Fruit fly (Drosophila melanogaster): ENCODE data around the gene CG42238.
A peak's percentile ranks its signal among the peaks of the same experiment; 100 is the strongest.

Gene CG42238

DNA sequence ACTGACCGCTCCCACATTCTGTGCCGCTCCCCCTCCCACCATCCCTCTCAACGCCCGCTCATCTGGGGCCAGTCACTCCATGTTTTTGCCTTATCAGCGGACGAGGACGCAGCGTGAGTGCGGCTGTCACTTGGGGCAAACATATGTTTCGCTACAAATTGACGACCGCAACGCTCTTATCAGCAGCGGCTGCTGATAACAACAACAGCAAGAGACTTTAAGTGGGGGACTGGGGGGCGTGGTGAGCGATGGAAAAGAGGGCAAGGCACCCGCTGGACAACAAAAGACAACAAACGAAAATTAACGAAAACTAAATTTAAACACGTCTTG, 115.9 kb downstream of the CG42238 start (continued):
- TF ChIP-seq Dad (GFP tag; optimal IDR thresholded peaks at IDR 0.05) (no peak), nerfin-2 (GFP tag; IDR thresholded peaks at IDR 0.05; ENCODE audit: partially characterized antibody) (no peak), prd (optimal IDR thresholded peaks at IDR 0.05) (no peak), prd (GFP tag; IDR thresholded peaks at IDR 0.05) (no peak), corto (GFP tag; optimal IDR thresholded peaks at IDR 0.05) (no peak), CG9797 (GFP tag; optimal IDR thresholded peaks at IDR 0.05) (no peak), otp (GFP tag; IDR thresholded peaks at IDR 0.05) (no peak), CG33213 (GFP tag; optimal IDR thresholded peaks at IDR 0.05) (no peak), Ssrp (tag; optimal IDR thresholded peaks at IDR 0.05) (no peak), CG10462 (GFP tag; optimal IDR thresholded peaks at IDR 0.05) (no peak), salm (tag; optimal IDR thresholded peaks at IDR 0.05) (no peak), CG4360 (GFP tag; IDR thresholded peaks at IDR 0.05) (peak; percentile 58; the same call in 1 of the 2 replicates), z (GFP tag; IDR thresholded peaks at IDR 0.05) (no peak), crol (GFP tag; IDR thresholded peaks at IDR 0.05) (peak; percentile 87), crp (GFP tag; optimal IDR thresholded peaks at IDR 0.05) (peak in 1 of 2 experiments; percentile 10), GATAe (GFP tag; conservative IDR thresholded peaks at IDR 0.05) (peak; percentile 52; the same call in 1 of the 2 replicates), mirr (GFP tag; optimal IDR thresholded peaks at IDR 0.05) (peak; percentile 46), CG16813 (GFP tag; IDR thresholded peaks at IDR 0.05; ENCODE audit: partially characterized antibody) (no peak), Hr51 (GFP tag; optimal IDR thresholded peaks at IDR 0.05) (no peak), onecut (GFP tag; IDR thresholded peaks at IDR 0.05) (no peak), sens (GFP tag) (no peak), MBD-R2 (GFP tag; IDR thresholded peaks at IDR 0.05) (no peak; the same call in 1 of the 2 replicates), org-1 (GFP tag; optimal IDR thresholded peaks at IDR 0.05) (no peak), twi (tag; optimal IDR thresholded peaks at IDR 0.05) (peak; percentile 82), rib (GFP tag; IDR thresholded peaks at IDR 0.05) (no peak), cato (GFP tag; optimal IDR thresholded peaks at IDR 0.05; ENCODE audit: borderline replicate concordance) (no peak), CG9437 (GFP tag; optimal IDR thresholded peaks at IDR 0.05) (no peak), NFAT (GFP tag; IDR thresholded peaks at IDR 0.05) (no peak), run (tag; optimal IDR thresholded peaks at IDR 0.05) (peak; percentile 9), bbx (GFP tag; IDR thresholded peaks at IDR 0.05; ENCODE audit: partially characterized antibody) (0 out of 2 replicates have a peak, but pooled peaks have one; percentile 21), dm (GFP tag; optimal IDR thresholded peaks at IDR 0.05) (no peak), TFAM (GFP tag; optimal IDR thresholded peaks at IDR 0.05) (no peak), sr (GFP tag; IDR thresholded peaks at IDR 0.05) (no peak), Opbp (GFP tag; IDR thresholded peaks at IDR 0.05; ENCODE audit: partially characterized antibody) (no peak), tin (GFP tag; optimal IDR thresholded peaks at IDR 0.05) (no peak), Antp (GFP tag; optimal IDR thresholded peaks at IDR 0.05) (no peak), Awh (GFP tag; IDR thresholded peaks at IDR 0.05) (0 out of 2 replicates have a peak, but pooled peaks have one; percentile 37), CG8359 (GFP tag; optimal IDR thresholded peaks at IDR 0.05; ENCODE audit: borderline replicate concordance) (no peak), zfh1 (GFP tag; IDR thresholded peaks at IDR 0.05) (no peak), CTCF (GFP tag; optimal IDR thresholded peaks at IDR 0.05) (no peak), mld (GFP tag; IDR thresholded peaks at IDR 0.05; ENCODE audit: partially characterized antibody) (no peak), cad (GFP tag; optimal IDR thresholded peaks at IDR 0.05) (no peak), Aef1 (GFP tag; IDR thresholded peaks at IDR 0.05) (peak; percentile 50; the same call in 1 of the 3 replicates), fd102C (GFP tag; optimal IDR thresholded peaks at IDR 0.05) (no peak), CG18599 (GFP tag; optimal IDR thresholded peaks at IDR 0.05) (no peak), ssp (GFP tag; IDR thresholded peaks at IDR 0.05) (no peak), CG14014 (GFP tag; IDR thresholded peaks at IDR 0.05) (no peak), CG7357 (GFP tag; IDR thresholded peaks at IDR 0.05) (no peak), ash1 (GFP tag; optimal IDR thresholded peaks at IDR 0.05) (no peak), CG11695 (GFP tag; IDR thresholded peaks at IDR 0.05) (no peak), CG1647 (GFP tag; optimal IDR thresholded peaks at IDR 0.05) (no peak), CG13424 (tag; optimal IDR thresholded peaks at IDR 0.05) (no peak), CG2116 (GFP tag; optimal IDR thresholded peaks at IDR 0.05) (no peak)
